Worm (Caenorhabditis elegans) whole organism, L4/young adult: ENCODE data around the gene F21C10.3.

ENCODE experiments used
- W03F9.2 ChIP-seq: fragments of 150-350 bp; optimal IDR thresholded peaks from 2 replicates; lab custom pipeline; 2014; ENCODE audit warnings: missing biosample characterization, missing genetic modification characterization
- dao-5 ChIP-seq: sonication (generic microtip); optimal IDR thresholded peaks from 2 replicates; lab custom pipeline; 2016; ENCODE audit warnings: missing genotype, missing genetic modification characterization, moderate library complexity, missing compliant biosample characterization
- him-1 ChIP-seq: sonication (generic microtip); optimal IDR thresholded peaks from 2 replicates; lab custom pipeline; 2016; ENCODE audit warnings: missing genotype, missing genetic modification reagents, missing genetic modification characterization, missing compliant biosample characterization

The F21C10.3 gene

DNA sequence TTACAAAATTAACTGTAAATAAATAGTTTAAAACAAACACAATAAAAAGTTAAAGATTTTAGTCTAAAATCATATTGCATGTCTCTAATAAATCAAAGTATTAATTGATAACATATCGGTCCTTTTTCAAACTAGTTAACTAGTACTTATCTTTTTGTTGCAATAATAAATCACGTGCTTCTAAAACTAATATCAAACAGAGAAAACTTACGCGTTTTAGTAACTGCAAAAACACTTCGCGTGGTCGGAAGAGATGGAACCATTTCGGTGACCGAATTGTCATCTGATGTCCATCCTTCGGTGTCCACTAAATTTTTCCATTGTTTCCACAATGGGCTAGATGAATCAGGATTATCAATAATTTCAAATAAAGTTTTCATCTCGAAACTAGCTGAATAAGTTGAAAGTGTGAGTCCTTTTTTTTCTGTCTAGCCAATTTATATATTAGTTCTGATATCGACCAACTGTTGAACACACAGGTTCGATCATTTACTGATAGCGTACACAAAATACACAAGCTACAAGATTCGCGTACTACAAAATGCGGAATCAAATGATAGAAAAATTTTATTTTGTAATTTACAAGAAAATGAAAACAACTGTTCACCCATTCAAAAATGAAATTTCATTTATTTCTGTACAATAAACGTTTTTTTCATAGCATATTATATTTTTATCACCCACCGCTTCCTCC, 29.4 kb upstream of the F21C10.3 start, which contains the start of gene F21C10.9:
TSS of gene F21C10.9 (minus strand) at position 417 of the 694 bp plus-strand sequence.
- no peak for TF ChIP-seq him-1 (tag; lab: Kevin White, UChicago)
- no peak for TF ChIP-seq dao-5 (tag; lab: Kevin White, UChicago)
- no peak for TF ChIP-seq W03F9.2 (tag; lab: Kevin White, UChicago)

ce11 chrV:9101062-9101461, 26.8 kb upstream of the F21C10.3 start, which contains the start of gene frpr-6:
frpr-6 (minus strand) TSS chrV:9101162.
- no peak for TF ChIP-seq him-1 (tag; lab: Kevin White, UChicago)
- no peak for TF ChIP-seq W03F9.2 (tag; lab: Kevin White, UChicago)
- no peak for TF ChIP-seq dao-5 (tag; lab: Kevin White, UChicago)

ce11 chrV:9108219-9108618, 19.7 kb upstream of the F21C10.3 start, which contains the start of gene F21C10.18:
F21C10.18 (plus strand) TSS chrV:9108519.
- TF ChIP-seq W03F9.2 (tag; lab: Kevin White, UChicago) (no peak), dao-5 (tag; lab: Kevin White, UChicago) (no peak), him-1 (tag; lab: Kevin White, UChicago) (no peak)

ce11 chrV:9109281-9109680, 18.6 kb upstream of the F21C10.3 start, which contains the start of gene pqn-31:
pqn-31 (plus strand) TSS chrV:9109581.
- TF ChIP-seq W03F9.2 (tag; lab: Kevin White, UChicago) (no peak), dao-5 (tag; lab: Kevin White, UChicago) (no peak), him-1 (tag; lab: Kevin White, UChicago) (no peak)

DNA sequence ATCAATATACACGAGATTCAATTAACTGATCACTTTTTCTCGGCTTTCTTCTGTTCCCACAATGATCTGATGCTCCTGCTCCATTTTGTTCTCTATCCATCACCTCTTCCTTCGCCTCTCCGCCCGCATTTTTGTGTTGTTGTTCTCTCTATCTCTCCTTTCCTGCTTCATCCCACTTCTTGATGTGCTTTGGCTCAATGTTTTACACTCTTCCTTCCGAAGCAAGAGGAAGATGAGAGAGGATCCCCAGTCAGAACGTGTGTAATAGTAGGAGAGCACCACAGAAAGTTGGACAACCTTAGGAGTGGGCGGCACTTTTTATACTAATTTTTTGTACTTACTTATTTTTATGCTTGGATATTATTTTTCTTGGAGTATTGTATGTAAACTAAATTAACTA, 15.9 kb upstream of the F21C10.3 start:
- no peak for TF ChIP-seq him-1 (tag; lab: Kevin White, UChicago)
- TF ChIP-seq dao-5 (tag; lab: Kevin White, UChicago): no peak

DNA sequence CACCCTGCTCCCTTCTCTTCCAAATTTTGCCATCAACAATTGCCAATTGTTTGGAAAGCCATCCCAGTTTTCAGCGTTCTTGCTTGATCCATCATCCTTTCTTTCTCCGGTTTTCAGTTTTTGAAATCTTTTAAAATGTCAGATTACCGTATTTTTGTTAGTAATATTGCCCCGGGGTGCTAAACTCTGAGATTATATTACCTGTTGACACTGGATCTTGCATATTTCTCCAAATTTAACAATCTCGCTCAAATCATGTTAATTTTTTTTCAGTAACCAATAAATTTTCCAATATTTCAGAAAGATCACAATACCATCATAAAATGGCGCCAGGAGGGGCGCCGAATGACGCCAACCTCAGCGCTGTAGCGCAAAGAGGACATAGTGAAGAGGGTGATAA, 15.4 kb upstream of the F21C10.3 start, which contains the start of gene F21C10.7:
TSS of gene F21C10.7 (plus strand) at position 301 of the 400 bp plus-strand sequence.
- TF ChIP-seq dao-5 (tag; lab: Kevin White, UChicago): no peak
- no peak for TF ChIP-seq W03F9.2 (tag; lab: Kevin White, UChicago)
- TF ChIP-seq him-1 (tag; lab: Kevin White, UChicago): no peak

DNA sequence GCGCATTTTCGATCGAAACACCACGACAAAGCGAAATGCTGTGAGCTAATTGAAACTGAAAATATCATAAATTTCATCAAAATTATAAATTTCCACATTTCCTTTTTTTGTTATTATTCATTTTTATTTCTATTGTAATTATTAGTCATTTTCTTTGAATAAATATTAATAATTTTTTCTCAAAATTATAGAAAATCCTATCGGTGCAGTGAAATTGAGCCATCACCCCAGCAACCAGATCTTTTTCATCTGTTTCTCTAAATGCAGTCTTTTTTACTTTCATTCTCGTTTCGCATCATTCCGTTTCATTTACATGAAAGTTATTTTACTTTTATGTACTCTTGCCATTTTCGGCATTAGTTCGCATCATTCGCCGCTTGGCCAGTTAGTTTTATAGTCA, 5.9 kb upstream of the F21C10.3 start, which contains the start of gene F21C10.13:
TSS of gene F21C10.13 (plus strand) at position 301 of the 400 bp plus-strand sequence.
- no peak for TF ChIP-seq him-1 (tag; lab: Kevin White, UChicago)

DNA sequence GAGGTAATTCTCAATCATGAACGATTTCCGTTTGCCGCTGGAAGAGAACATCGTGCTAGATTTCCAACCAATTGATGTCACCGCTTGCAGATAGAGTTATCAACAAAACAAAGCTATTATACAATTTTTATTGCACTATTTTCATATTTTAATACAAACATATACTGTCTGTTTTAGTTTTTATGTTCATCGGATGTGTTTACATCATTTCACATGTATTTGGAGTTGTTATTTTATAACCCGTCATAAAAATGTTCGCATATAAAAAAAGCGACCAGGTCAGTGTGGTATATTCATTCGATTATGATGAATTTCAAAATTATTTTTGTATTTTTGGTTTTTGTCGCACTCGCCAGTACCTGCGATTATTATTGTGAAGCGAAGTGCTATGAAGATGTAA, 4.7 kb upstream of the F21C10.3 start, which contains the start of gene F21C10.11:
TSS of gene F21C10.11 (plus strand) at position 301 of the 400 bp plus-strand sequence.
- no peak for TF ChIP-seq him-1 (tag; lab: Kevin White, UChicago)
- no peak for TF ChIP-seq W03F9.2 (tag; lab: Kevin White, UChicago)
- TF ChIP-seq dao-5 (tag; lab: Kevin White, UChicago): no peak

DNA sequence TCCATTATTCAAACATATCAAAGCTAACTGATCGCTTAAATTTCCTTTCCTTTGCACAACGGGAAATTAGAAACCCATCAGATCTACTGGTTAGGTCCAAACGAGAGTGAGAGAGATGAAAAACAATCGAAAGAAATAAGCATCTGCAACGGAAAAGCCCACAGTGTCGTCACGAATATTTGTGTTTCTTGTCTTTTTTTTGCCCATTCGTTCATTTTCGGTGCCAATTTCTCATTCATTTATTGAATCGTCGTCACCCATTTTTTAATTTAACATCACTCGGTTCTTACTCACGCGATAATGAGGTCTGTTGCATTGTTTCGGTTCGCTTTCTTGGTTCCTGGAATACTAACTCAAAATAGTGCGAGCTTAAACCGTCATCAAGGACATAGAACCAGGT, 3.7 kb upstream of the F21C10.3 start, which contains the start of gene F21C10.6:
TSS of gene F21C10.6 (plus strand) at position 301 of the 400 bp plus-strand sequence.
- TF ChIP-seq W03F9.2 (tag; lab: Kevin White, UChicago): no peak
- TF ChIP-seq him-1 (tag; lab: Kevin White, UChicago): no peak
- TF ChIP-seq dao-5 (tag; lab: Kevin White, UChicago): no peak

- no peak for TF ChIP-seq dao-5 (tag; lab: Kevin White, UChicago)
Measured at ce11 chrV:9125345-9125744, 2.5 kb upstream of the F21C10.3 start, which contains the start of gene F21C10.5. F21C10.5 (plus strand) TSS chrV:9125645.

ce11 chrV:9126316-9126715, 1.6 kb upstream of the F21C10.3 start, which contains the start of gene F21C10.4:
F21C10.4 (plus strand) TSS chrV:9126616.
- TF ChIP-seq dao-5 (tag; lab: Kevin White, UChicago) (no peak), him-1 (tag; lab: Kevin White, UChicago) (no peak), W03F9.2 (tag; lab: Kevin White, UChicago) (no peak)

ce11 chrV:9128562-9128961, 689 bp downstream of the F21C10.3 start:
- TF ChIP-seq W03F9.2 (tag; lab: Kevin White, UChicago) (no peak), him-1 (tag; lab: Kevin White, UChicago) (peak; percentile 36), dao-5 (tag; lab: Kevin White, UChicago) (no peak)

DNA sequence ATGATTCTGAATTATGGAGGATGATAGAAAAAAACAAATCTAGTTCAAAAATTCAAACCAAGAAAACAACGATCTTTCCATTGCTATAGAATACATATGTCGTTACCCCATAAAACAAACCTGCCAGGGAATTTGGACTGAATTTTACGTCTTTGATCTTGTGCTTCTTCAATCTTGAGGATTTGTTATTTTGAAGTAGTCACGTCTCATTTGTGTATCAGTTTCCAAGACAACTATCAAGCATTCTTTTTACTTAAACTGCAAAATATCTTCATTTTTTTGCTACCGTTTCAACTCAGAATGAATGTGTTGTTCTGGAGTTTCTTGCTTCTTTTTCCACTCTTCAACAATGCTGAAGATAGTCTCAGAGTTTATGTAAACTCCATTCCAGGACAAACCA, 2.9 kb downstream of the F21C10.3 start, which contains the start of gene F21C10.19:
TSS of gene F21C10.19 (plus strand) at position 301 of the 400 bp plus-strand sequence.
- no peak for TF ChIP-seq W03F9.2 (tag; lab: Kevin White, UChicago)
- TF ChIP-seq dao-5 (tag; lab: Kevin White, UChicago): no peak
- no peak for TF ChIP-seq him-1 (tag; lab: Kevin White, UChicago)
